Fruit fly (Drosophila melanogaster): Measurements from ENCODE around the gene feo.

The feo gene

dm6 chrX:10846972-10847435 is 7.7 kb downstream of the feo start, which contains the start of gene sbr:
Gene sbr (minus strand): TSS chrX:10847092.
- TF ChIP-seq topi (GFP tag; optimal IDR thresholded peaks at IDR 0.05) (peak; percentile 38), cyc (GFP tag; optimal IDR thresholded peaks at IDR 0.05) (peak; percentile 35), Hr4 (GFP tag; optimal IDR thresholded peaks at IDR 0.05) (no peak), fkh (GFP tag; optimal IDR thresholded peaks at IDR 0.05) (no peak), vri (GFP tag; optimal IDR thresholded peaks at IDR 0.05) (no peak), net (GFP tag; optimal IDR thresholded peaks at IDR 0.05) (no peak), CG6792 (GFP tag; optimal IDR thresholded peaks at IDR 0.05) (no peak), lz (GFP tag; optimal IDR thresholded peaks at IDR 0.05) (peak; percentile 34), salr (GFP tag; optimal IDR thresholded peaks at IDR 0.05) (no peak), achi (GFP tag; optimal IDR thresholded peaks at IDR 0.05) (peak; percentile 43), Hr39 (GFP tag; optimal IDR thresholded peaks at IDR 0.05) (peak; percentile 37), CG3032 (tag; optimal IDR thresholded peaks at IDR 0.05) (peak; percentile 24), esn (GFP tag; optimal IDR thresholded peaks at IDR 0.05) (peak; percentile 43), eg (GFP tag; IDR thresholded peaks at IDR 0.05) (no peak), Smox (GFP tag; optimal IDR thresholded peaks at IDR 0.05) (peak; percentile 1), svp (GFP tag) (no peak), CG1621 (tag; optimal IDR thresholded peaks at IDR 0.05) (no peak), CG32006 (GFP tag; optimal IDR thresholded peaks at IDR 0.05) (no peak), dsx (GFP tag; optimal IDR thresholded peaks at IDR 0.05; ENCODE audit: poor library complexity, severe bottlenecking) (no peak), OdsH (GFP tag; optimal IDR thresholded peaks at IDR 0.05) (no peak), Met (GFP tag; optimal IDR thresholded peaks at IDR 0.05) (no peak), CG11762 (GFP tag; optimal IDR thresholded peaks at IDR 0.05; ENCODE audit: insufficient read depth) (no peak), CG6808 (GFP tag; optimal IDR thresholded peaks at IDR 0.05) (no peak), Ets21C (GFP tag; optimal IDR thresholded peaks at IDR 0.05) (peak; percentile 37), Eip93F (GFP tag; optimal IDR thresholded peaks at IDR 0.05) (no peak), CG31627 (GFP tag; optimal IDR thresholded peaks at IDR 0.05) (peak; percentile 29), Sox14 (GFP tag; optimal IDR thresholded peaks at IDR 0.05) (peak; percentile 44)

DNA sequence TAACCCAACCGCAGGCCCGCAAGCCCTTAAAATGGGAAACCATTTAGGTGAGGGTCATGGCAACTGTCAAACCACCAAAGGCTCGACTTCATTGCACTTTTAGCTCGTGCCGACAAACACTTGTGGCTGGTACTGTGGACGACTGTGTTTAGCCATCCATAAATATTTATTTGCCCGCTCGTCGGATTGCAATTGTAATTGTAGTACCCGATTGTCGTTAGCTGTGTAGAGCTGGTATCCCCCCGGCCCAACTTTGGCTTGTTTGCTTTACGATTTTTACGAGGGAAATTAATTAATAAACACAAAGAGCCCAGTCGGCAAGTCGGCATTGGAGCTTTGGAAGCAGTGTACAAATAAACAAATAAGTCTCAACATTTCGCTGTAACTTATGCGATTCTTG is 9.4 kb downstream of the feo start:
- TF ChIP-seq svp (GFP tag) (no peak), spab (GFP tag; optimal IDR thresholded peaks at IDR 0.05) (no peak), CG11902 (GFP tag; optimal IDR thresholded peaks at IDR 0.05) (no peak), topi (GFP tag; optimal IDR thresholded peaks at IDR 0.05) (no peak), Eip75B (GFP tag; optimal IDR thresholded peaks at IDR 0.05) (no peak), Gug (GFP tag; IDR thresholded peaks at IDR 0.05) (no peak), dac (GFP tag; optimal IDR thresholded peaks at IDR 0.05) (no peak), cyc (GFP tag; optimal IDR thresholded peaks at IDR 0.05) (no peak), net (GFP tag; optimal IDR thresholded peaks at IDR 0.05) (no peak), OdsH (GFP tag; optimal IDR thresholded peaks at IDR 0.05) (no peak), Hr4 (GFP tag; optimal IDR thresholded peaks at IDR 0.05) (no peak), CG15336 (GFP tag; IDR thresholded peaks at IDR 0.05) (no peak), CG6854 (GFP tag; optimal IDR thresholded peaks at IDR 0.05) (no peak), CG6163 (GFP tag; IDR thresholded peaks at IDR 0.05) (no peak), dsx (GFP tag; optimal IDR thresholded peaks at IDR 0.05; ENCODE audit: poor library complexity, severe bottlenecking) (no peak), pdm3 (GFP tag; optimal IDR thresholded peaks at IDR 0.05) (no peak)

- TF ChIP-seq Sox14 (GFP tag; optimal IDR thresholded peaks at IDR 0.05) = no peak
- no peak for TF ChIP-seq CG10669 (GFP tag; optimal IDR thresholded peaks at IDR 0.05)
- TF ChIP-seq CG34406 (GFP tag; optimal IDR thresholded peaks at IDR 0.05) = no peak
- no peak for TF ChIP-seq CG7368 (GFP tag; optimal IDR thresholded peaks at IDR 0.05)
- TF ChIP-seq Hr4 (GFP tag; optimal IDR thresholded peaks at IDR 0.05) = no peak
- TF ChIP-seq CG16779 (tag; optimal IDR thresholded peaks at IDR 0.05) = no peak
- no peak for TF ChIP-seq CG6854 (GFP tag; optimal IDR thresholded peaks at IDR 0.05)
- TF ChIP-seq fd85E (GFP tag; optimal IDR thresholded peaks at IDR 0.05) = no peak
- no peak for TF ChIP-seq Eip93F (GFP tag; optimal IDR thresholded peaks at IDR 0.05)
- no peak for TF ChIP-seq CG15336 (GFP tag; IDR thresholded peaks at IDR 0.05)
- TF ChIP-seq CG9139 (GFP tag; optimal IDR thresholded peaks at IDR 0.05) = no peak
- no peak for TF ChIP-seq Met (GFP tag; optimal IDR thresholded peaks at IDR 0.05)
- TF ChIP-seq CG11902 (GFP tag; optimal IDR thresholded peaks at IDR 0.05) = no peak
- no peak for TF ChIP-seq spab (GFP tag; optimal IDR thresholded peaks at IDR 0.05)
- TF ChIP-seq CG6276 (GFP tag; optimal IDR thresholded peaks at IDR 0.05) = no peak
- no peak for TF ChIP-seq CG8119 (GFP tag; IDR thresholded peaks at IDR 0.05)
Observed at dm6 chrX:10844807-10845206, 9.9 kb downstream of the feo start, which contains the start of gene CG32669. Gene CG32669 (minus strand): TSS chrX:10845081.

Measured in whole organism, prepupa.